Worm (Caenorhabditis elegans) whole organism, L4 larva: ENCODE results near the gene cdc-48.1.

Experiments
- D1046.2 ChIP-seq: fragments of 200-800 bp; sonication (Bioruptor generic); IDR thresholded peaks from 2 replicates; pipeline ENCODE4 v1.3.6; 2022; ENCODE audit warnings: missing genetic modification characterization, missing compliant biosample characterization
- F10B5.3 ChIP-seq: sonication (generic microtip); optimal IDR thresholded peaks from 2 replicates; lab custom pipeline; 2016; ENCODE audit warnings: mild to moderate bottlenecking, missing genetic modification characterization, missing compliant biosample characterization
- F26F4.8 ChIP-seq: fragments of 200-800 bp; sonication (Bioruptor generic); conservative IDR thresholded peaks from 2 replicates; pipeline ENCODE4 v1.3.6; 2022; ENCODE audit warnings: missing genetic modification characterization, missing compliant biosample characterization
- F37D6.2 ChIP-seq: sonication (generic microtip); optimal IDR thresholded peaks from 2 replicates; lab custom pipeline; 2016; ENCODE audit warnings: mild to moderate bottlenecking, missing genetic modification characterization, missing compliant biosample characterization
- T20F7.1 ChIP-seq: fragments of 200-800 bp; sonication (Bioruptor generic); optimal IDR thresholded peaks from 2 replicates; lab custom pipeline; 2018; ENCODE audit warnings: mild to moderate bottlenecking, missing genetic modification characterization, missing compliant biosample characterization
- Y105C5A.15 ChIP-seq: fragments of 200-800 bp; sonication (Bioruptor generic); IDR thresholded peaks from 2 replicates; pipeline ENCODE4 v1.3.6; 2022; ENCODE audit warnings: missing genetic modification characterization, missing compliant biosample characterization
- Y48G9A.11 ChIP-seq: fragments of 200-800 bp; sonication (Bioruptor generic); IDR thresholded peaks from 2 replicates; pipeline ENCODE4 v1.3.6; 2022; ENCODE audit warnings: missing genetic modification reagents, missing genetic modification characterization, missing compliant biosample characterization
- ZK337.2 ChIP-seq: fragments of 200-800 bp; sonication (Bioruptor generic); IDR thresholded peaks from 2 replicates; pipeline ENCODE4 v1.3.6; 2022; ENCODE audit warnings: missing genetic modification reagents, missing genetic modification characterization, missing compliant biosample characterization
- ama-1 ChIP-seq: fragments of 150-350 bp; optimal IDR thresholded peaks from 2 replicates; lab custom pipeline; 2014; ENCODE audit warnings: inconsistent platforms, mixed read lengths
- arid-1 ChIP-seq: fragments of 200-800 bp; sonication (Bioruptor generic); conservative IDR thresholded peaks from 2 replicates; pipeline ENCODE4 v1.3.6; 2022; ENCODE audit warnings: missing genetic modification reagents, missing genetic modification characterization, missing compliant biosample characterization
- ceh-20 ChIP-seq: fragments of 200-800 bp; sonication (Bioruptor generic); IDR thresholded peaks from 2 replicates; pipeline ENCODE4 v1.3.6; 2022; ENCODE audit warnings: missing genetic modification reagents, missing genetic modification characterization, missing compliant biosample characterization
- ceh-32 ChIP-seq: sonication (generic microtip); optimal IDR thresholded peaks from 2 replicates; lab custom pipeline; 2016; ENCODE audit warnings: mild to moderate bottlenecking, missing genetic modification characterization, missing compliant biosample characterization; ENCODE audit not compliant: poor library complexity
- ceh-44 ChIP-seq: fragments of 200-800 bp; sonication (Bioruptor generic); IDR thresholded peaks from 2 replicates; pipeline ENCODE4 v1.3.6; 2022; ENCODE audit warnings: missing genetic modification reagents, missing genetic modification characterization, missing compliant biosample characterization
- ceh-62 ChIP-seq: sonication (generic microtip); optimal IDR thresholded peaks from 2 replicates; lab custom pipeline; 2017; ENCODE audit warnings: missing biosample characterization, missing genetic modification characterization
- ceh-82 ChIP-seq: sonication (generic microtip); optimal IDR thresholded peaks from 2 replicates; lab custom pipeline; 2017; ENCODE audit warnings: missing biosample characterization, missing genetic modification characterization
- daf-8 ChIP-seq: fragments of 200-800 bp; sonication (Bioruptor generic); IDR thresholded peaks from 2 replicates; pipeline ENCODE4 v1.3.6; 2022; ENCODE audit warnings: missing genetic modification characterization, missing compliant biosample characterization
- dmd-6 ChIP-seq: fragments of 200-800 bp; sonication (Bioruptor generic); IDR thresholded peaks from 2 replicates; pipeline ENCODE4 v1.3.6; 2022; ENCODE audit warnings: missing genetic modification reagents, missing genetic modification characterization, missing compliant biosample characterization
- dmd-8 ChIP-seq: fragments of 200-800 bp; sonication (Bioruptor generic); IDR thresholded peaks from 2 replicates; pipeline ENCODE4 v1.3.6; 2022; ENCODE audit warnings: missing genetic modification characterization, missing compliant biosample characterization
- dpl-1 ChIP-seq: fragments of 150-350 bp; optimal IDR thresholded peaks from 2 replicates; lab custom pipeline; 2014; ENCODE audit warnings: missing biosample characterization, missing genetic modification reagents, missing genetic modification characterization
- dve-1 ChIP-seq: sonication (generic microtip); optimal IDR thresholded peaks from 2 replicates; lab custom pipeline; 2017; ENCODE audit warnings: antibody characterized with exemption, mild to moderate bottlenecking, missing genetic modification characterization, missing compliant biosample characterization; ENCODE audit not compliant: insufficient read depth
- egl-43 ChIP-seq: fragments of 200-800 bp; sonication (Bioruptor generic); IDR thresholded peaks from 2 replicates; pipeline ENCODE4 v1.3.6; 2022; ENCODE audit warnings: missing genetic modification reagents, missing genetic modification characterization, missing compliant biosample characterization
- fkh-10 ChIP-seq: fragments of 150-350 bp; optimal IDR thresholded peaks from 2 replicates; lab custom pipeline; 2014; ENCODE audit warnings: missing biosample characterization, missing genetic modification reagents, missing genetic modification characterization
- fos-1 ChIP-seq: fragments of 150-350 bp; optimal IDR thresholded peaks from 2 replicates; lab custom pipeline; 2014; ENCODE audit warnings: missing biosample characterization, missing genetic modification characterization
- hif-1 ChIP-seq, 2 experiments: sonication (generic microtip); optimal IDR thresholded peaks; 2 replicates each; lab custom pipeline; 2016 to 2017; ENCODE audit warnings: missing compliant biosample characterization in 2 of 2, missing genetic modification characterization in 2 of 2, missing genetic modification reagents in 2 of 2, missing genotype in 2 of 2, mild to moderate bottlenecking in 1 of 2
- hlh-11 ChIP-seq: fragments of 200-800 bp; sonication (Bioruptor generic); optimal IDR thresholded peaks from 2 replicates; lab custom pipeline; 2018; ENCODE audit warnings: mild to moderate bottlenecking, missing genetic modification characterization, missing compliant biosample characterization
- hmg-1.1 ChIP-seq: fragments of 200-800 bp; sonication (Bioruptor generic); IDR thresholded peaks from 2 replicates; pipeline ENCODE4 v1.3.6; 2022; ENCODE audit warnings: missing genetic modification reagents, missing genetic modification characterization, missing compliant biosample characterization
- jun-1 ChIP-seq: fragments of 150-350 bp; optimal IDR thresholded peaks from 2 replicates; lab custom pipeline; 2014; ENCODE audit warnings: missing biosample characterization, missing genetic modification reagents, missing genetic modification characterization
- lim-7 ChIP-seq: fragments of 200-800 bp; sonication (Bioruptor generic); IDR thresholded peaks from 2 replicates; pipeline ENCODE4 v1.3.6; 2022; ENCODE audit warnings: missing genetic modification characterization, missing compliant biosample characterization
- lin-15B ChIP-seq: fragments of 150-350 bp; sonication (generic microtip); optimal IDR thresholded peaks from 3 replicates; lab custom pipeline; 2014; ENCODE audit warnings: missing biosample characterization, missing genetic modification characterization
- lin-29 ChIP-seq: fragments of 200-800 bp; sonication (Bioruptor generic); IDR thresholded peaks from 2 replicates; pipeline ENCODE4 v1.3.6; 2022; ENCODE audit warnings: missing genetic modification reagents, missing genetic modification characterization, missing compliant biosample characterization
- lin-38 ChIP-seq: fragments of 200-800 bp; sonication (Bioruptor generic); IDR thresholded peaks from 2 replicates; pipeline ENCODE4 v1.3.6; 2022; ENCODE audit warnings: missing genetic modification reagents, missing genetic modification characterization, missing compliant biosample characterization
- madf-5 ChIP-seq, 2 experiments: fragments of 200-800 bp; sonication (Bioruptor generic); IDR thresholded peaks; 2 replicates each; pipeline ENCODE4 v1.3.6; 2022; ENCODE audit warnings: missing compliant biosample characterization in 2 of 2, missing genetic modification characterization in 2 of 2
- mdl-1 ChIP-seq, 2 experiments: fragments of 150-350 bp in 1 of 2; sonication (generic microtip) in 1 of 2; optimal IDR thresholded peaks; 2 replicates each; lab custom pipeline; 2014 to 2017; ENCODE audit warnings: missing biosample characterization in 2 of 2, missing genetic modification characterization in 2 of 2
- mes-2 ChIP-seq: sonication (generic microtip); optimal IDR thresholded peaks from 2 replicates; lab custom pipeline; 2016; ENCODE audit warnings: missing genotype, mild to moderate bottlenecking, missing genetic modification characterization, missing compliant biosample characterization; ENCODE audit not compliant: poor library complexity, severe bottlenecking
- mxl-2 ChIP-seq: fragments of 200-800 bp; sonication (Bioruptor generic); conservative IDR thresholded peaks from 2 replicates; pipeline ENCODE4 v1.3.6; 2022; ENCODE audit warnings: missing genetic modification reagents, missing genetic modification characterization, missing compliant biosample characterization
- nhr-102 ChIP-seq: sonication (generic microtip); optimal IDR thresholded peaks from 2 replicates; lab custom pipeline; 2016; ENCODE audit warnings: mild to moderate bottlenecking, missing genetic modification characterization, moderate library complexity, missing compliant biosample characterization
- nhr-111 ChIP-seq: fragments of 200-800 bp; sonication (Bioruptor generic); optimal IDR thresholded peaks from 2 replicates; lab custom pipeline; 2018; ENCODE audit warnings: mild to moderate bottlenecking, missing genetic modification characterization, missing compliant biosample characterization
- nhr-28 ChIP-seq: fragments of 150-350 bp; optimal IDR thresholded peaks from 2 replicates; lab custom pipeline; 2014; ENCODE audit warnings: missing biosample characterization, missing genetic modification characterization
- nhr-41 ChIP-seq: fragments of 200-800 bp; sonication (Bioruptor generic); IDR thresholded peaks from 2 replicates; pipeline ENCODE4 v1.3.6; 2022; ENCODE audit warnings: missing genetic modification reagents, missing genetic modification characterization, missing compliant biosample characterization
- nhr-42 ChIP-seq: fragments of 200-800 bp; sonication (Bioruptor generic); IDR thresholded peaks from 2 replicates; pipeline ENCODE4 v1.3.6; 2022; ENCODE audit warnings: missing genetic modification characterization, missing compliant biosample characterization
- nhr-48 ChIP-seq: sonication (generic microtip); optimal IDR thresholded peaks from 2 replicates; lab custom pipeline; 2016; ENCODE audit warnings: mild to moderate bottlenecking, missing genetic modification characterization, missing compliant biosample characterization
- nhr-77 ChIP-seq: fragments of 150-350 bp; optimal IDR thresholded peaks from 2 replicates; lab custom pipeline; 2014; ENCODE audit warnings: missing biosample characterization, missing genetic modification characterization
- pqm-1 ChIP-seq: sonication (generic microtip); optimal IDR thresholded peaks from 2 replicates; lab custom pipeline; 2017; ENCODE audit warnings: missing biosample characterization, missing genetic modification characterization
- sdz-12 ChIP-seq: fragments of 200-800 bp; sonication (Bioruptor generic); optimal IDR thresholded peaks from 2 replicates; lab custom pipeline; 2018; ENCODE audit warnings: mild to moderate bottlenecking, missing genetic modification characterization, missing compliant biosample characterization
- set-16 ChIP-seq: fragments of 200-800 bp; sonication (Bioruptor generic); IDR thresholded peaks from 2 replicates; pipeline ENCODE4 v1.3.6; 2022; ENCODE audit warnings: missing genetic modification reagents, missing genetic modification characterization, missing compliant biosample characterization
- skn-1 ChIP-seq: fragments of 150-350 bp; optimal IDR thresholded peaks from 2 replicates; lab custom pipeline; 2014; ENCODE audit warnings: missing biosample characterization, missing genetic modification characterization
- snpc-4 ChIP-seq: fragments of 150-350 bp; optimal IDR thresholded peaks from 2 replicates; lab custom pipeline; 2014; ENCODE audit warnings: missing biosample characterization, missing genetic modification characterization
- spr-1 ChIP-seq: sonication (generic microtip); optimal IDR thresholded peaks from 2 replicates; lab custom pipeline; 2016; ENCODE audit warnings: mild to moderate bottlenecking, missing genetic modification characterization, missing compliant biosample characterization
- spr-3 ChIP-seq: fragments of 200-800 bp; sonication (Bioruptor generic); optimal IDR thresholded peaks from 2 replicates; lab custom pipeline; 2018; ENCODE audit warnings: mild to moderate bottlenecking, missing genetic modification characterization, missing compliant biosample characterization
- zfp-3 ChIP-seq: fragments of 200-800 bp; sonication (Bioruptor generic); conservative IDR thresholded peaks from 2 replicates; pipeline ENCODE4 v1.3.6; 2022; ENCODE audit warnings: missing genetic modification reagents, missing genetic modification characterization, missing compliant biosample characterization
- ztf-11 ChIP-seq: fragments of 150-350 bp; optimal IDR thresholded peaks from 2 replicates; lab custom pipeline; 2014; ENCODE audit warnings: missing biosample characterization, missing genetic modification characterization
- ztf-7 ChIP-seq: fragments of 150-350 bp; optimal IDR thresholded peaks from 2 replicates; lab custom pipeline; 2014; ENCODE audit warnings: missing biosample characterization, missing genetic modification characterization

Gene cdc-48.1

ce11 chrII:10547311-10547710 is 15.9 kb downstream of the cdc-48.1 start (continued):
- TF ChIP-seq nhr-48 (tag; lab: Kevin White, UChicago) (no peak), mes-2 (tag; lab: Kevin White, UChicago) (no peak), nhr-28 (no peak), F10B5.3 (tag; lab: Kevin White, UChicago) (no peak), sdz-12 (no peak), dmd-8 (peak; percentile 81), ama-1 (lab: Kevin White, UChicago) (no peak), set-16 (GFP tag; lab: Robert Waterston, UW) (peak; percentile 93), dmd-6 (GFP tag; lab: Robert Waterston, UW) (peak; percentile 31; the same call in 1 of the 2 replicates), fkh-10 (no peak), mxl-2 (no peak), dpl-1 (no peak), spr-3 (no peak), pqm-1 (tag; lab: Kevin White, UChicago) (no peak), nhr-41 (GFP tag; lab: Robert Waterston, UW) (no peak), daf-8 (GFP tag; lab: Robert Waterston, UW) (no peak), mdl-1 (tag; optimal IDR thresholded peaks at IDR 0.05; lab: Kevin White, UChicago) (no peak), nhr-111 (GFP tag; lab: Kevin White, UChicago) (no peak), ZK337.2 (GFP tag; lab: Robert Waterston, UW) (no peak), ceh-44 (no peak), snpc-4 (tag; lab: Kevin White, UChicago) (no peak), F26F4.8 (no peak), lin-38 (GFP tag; lab: Robert Waterston, UW) (no peak), lim-7 (peak; percentile 54), zfp-3 (GFP tag; lab: Robert Waterston, UW) (peak; percentile 69), madf-5 (GFP tag; IDR thresholded peaks at IDR 0.05; lab: Robert Waterston, UW) (no peak; a peak in 1 of 4 replicates), F37D6.2 (tag; lab: Kevin White, UChicago) (no peak), lin-15B (no peak), arid-1 (peak; percentile 37; the same call in 1 of the 2 replicates), egl-43 (GFP tag; lab: Robert Waterston, UW) (peak; percentile 85), fos-1 (tag; lab: Kevin White, UChicago) (no peak), ceh-20 (0 out of 2 replicates have a peak, but pooled peaks have one; percentile 23), Y105C5A.15 (GFP tag; lab: Robert Waterston, UW) (no peak), skn-1 (tag; lab: Kevin White, UChicago) (no peak), ztf-11 (tag; lab: Kevin White, UChicago) (no peak), hif-1 (tag; optimal IDR thresholded peaks at IDR 0.05; lab: Kevin White, UChicago) (peak in 1 of 2 experiments; percentile 55), ceh-62 (tag; lab: Kevin White, UChicago) (no peak), ceh-82 (no peak), nhr-42 (no peak; the same call in 1 of the 2 replicates), D1046.2 (peak; percentile 76; the same call in 1 of the 2 replicates), dve-1 (no peak), hmg-1.1 (GFP tag; lab: Robert Waterston, UW) (peak; percentile 42), ztf-7 (tag; lab: Kevin White, UChicago) (no peak), nhr-77 (tag; lab: Kevin White, UChicago) (no peak), Y48G9A.11 (GFP tag; lab: Robert Waterston, UW) (peak; percentile 45), jun-1 (no peak), lin-29 (GFP tag; lab: Robert Waterston, UW) (no peak), spr-1 (tag; lab: Kevin White, UChicago) (peak; percentile 45), T20F7.1 (GFP tag; lab: Kevin White, UChicago) (no peak), ceh-32 (no peak), nhr-102 (tag; lab: Kevin White, UChicago) (no peak), hlh-11 (tag; lab: Kevin White, UChicago) (no peak)
